Fruit fly (Drosophila melanogaster) whole organism, embryonic: ENCODE measurements around the gene CG1824.
A peak's percentile ranks its signal among the peaks of the same experiment; 100 is the strongest.

ENCODE experiments used
- Bgb ChIP-seq: fragments of 200-800 bp; sonication (Bioruptor generic); IDR thresholded peaks from 2 replicates; pipeline ENCODE4 v1.3.6; 2022; ENCODE audit warnings: missing biosample characterization, missing genetic modification characterization; ENCODE audit not compliant: partially characterized antibody
- CG10209 ChIP-seq: fragments of 200-800 bp; sonication (Bioruptor generic); optimal IDR thresholded peaks from 3 replicates; lab custom pipeline; 2017; ENCODE audit warnings: missing biosample characterization, mild to moderate bottlenecking, missing genetic modification characterization, missing genetic modification reagents
- CG10431 ChIP-seq: fragments of 200-800 bp; sonication (Bioruptor generic); optimal IDR thresholded peaks from 3 replicates; lab custom pipeline; 2018; ENCODE audit warnings: missing biosample characterization, mild to moderate bottlenecking, missing genetic modification characterization
- CG10543 ChIP-seq: fragments of 200-800 bp; sonication (Bioruptor generic); optimal IDR thresholded peaks from 3 replicates; lab custom pipeline; 2017; ENCODE audit warnings: missing biosample characterization, mild to moderate bottlenecking, missing genetic modification characterization, moderate library complexity
- CG13894 ChIP-seq: fragments of 200-800 bp; sonication (Bioruptor generic); optimal IDR thresholded peaks from 3 replicates; lab custom pipeline; 2018; ENCODE audit warnings: missing biosample characterization, mild to moderate bottlenecking, missing genetic modification characterization, moderate library complexity
- CG15696 ChIP-seq: fragments of 200-800 bp; sonication (Bioruptor generic); optimal IDR thresholded peaks from 2 replicates; lab custom pipeline; 2019; ENCODE audit warnings: missing biosample characterization, mild to moderate bottlenecking, missing genetic modification characterization, moderate library complexity
- CG16779 ChIP-seq: fragments of 200-800 bp; sonication (Bioruptor generic); IDR thresholded peaks from 2 replicates; pipeline ENCODE4 v1.3.6; 2022; ENCODE audit warnings: missing biosample characterization, missing genetic modification characterization
- CG3838 ChIP-seq: fragments of 200-800 bp; sonication (Bioruptor generic); optimal IDR thresholded peaks from 3 replicates; lab custom pipeline; 2016; ENCODE audit warnings: missing biosample characterization, missing genetic modification characterization
- CG3995 ChIP-seq: fragments of 200-800 bp; sonication (Bioruptor generic); optimal IDR thresholded peaks from 3 replicates; lab custom pipeline; 2016; ENCODE audit warnings: missing biosample characterization, missing genetic modification characterization
- CG4360 ChIP-seq: fragments of 200-800 bp; sonication (Bioruptor generic); IDR thresholded peaks from 2 replicates; pipeline ENCODE4 v1.3.6; 2022; ENCODE audit warnings: missing biosample characterization, missing genetic modification characterization
- CG6689 ChIP-seq: fragments of 200-800 bp; sonication (Bioruptor generic); IDR thresholded peaks from 2 replicates; pipeline ENCODE4 v1.3.6; 2022; ENCODE audit warnings: missing biosample characterization, missing genetic modification characterization
- CG6791 ChIP-seq: fragments of 200-800 bp; sonication (Bioruptor generic); IDR thresholded peaks from 3 replicates; pipeline ENCODE4 v1.3.6; 2022; ENCODE audit warnings: missing biosample characterization, missing genetic modification characterization; ENCODE audit not compliant: partially characterized antibody
- CG7372 ChIP-seq: fragments of 200-800 bp; sonication (Bioruptor generic); IDR thresholded peaks from 2 replicates; pipeline ENCODE4 v1.3.6; 2022; ENCODE audit warnings: missing biosample characterization, missing genetic modification characterization
- CG9727 ChIP-seq: fragments of 200-800 bp; sonication (Bioruptor generic); optimal IDR thresholded peaks from 3 replicates; lab custom pipeline; 2017; ENCODE audit warnings: missing biosample characterization, mild to moderate bottlenecking, missing genetic modification characterization
- Camta ChIP-seq: fragments of 200-800 bp; sonication (Bioruptor generic); optimal IDR thresholded peaks from 2 replicates; lab custom pipeline; 2016; ENCODE audit warnings: missing biosample characterization, missing genetic modification characterization
- Deaf1 ChIP-seq: fragments of 200-800 bp; optimal IDR thresholded peaks from 3 replicates; lab custom pipeline; 2019; ENCODE audit warnings: missing biosample characterization, mild to moderate bottlenecking, missing genetic modification characterization, moderate library complexity
- Dfd ChIP-seq, 2 experiments: fragments of >200 bp; optimal IDR thresholded peaks; 2 replicates each; lab custom pipeline; 2017; ENCODE audit warnings: missing biosample characterization in 2 of 2, missing genetic modification characterization in 2 of 2
- E2f1 ChIP-seq: fragments of 200-800 bp; sonication (Bioruptor generic); IDR thresholded peaks from 2 replicates; pipeline ENCODE4 v1.3.6; 2022; ENCODE audit warnings: missing biosample characterization, missing genetic modification characterization
- Ets97D ChIP-seq: fragments of 200-800 bp; sonication (Bioruptor generic); optimal IDR thresholded peaks from 3 replicates; lab custom pipeline; 2016; ENCODE audit warnings: missing biosample characterization, missing genetic modification characterization
- GATAe ChIP-seq: fragments of 200-800 bp; sonication (Bioruptor generic); conservative IDR thresholded peaks from 2 replicates; pipeline ENCODE4 v1.3.6; 2022; ENCODE audit warnings: missing biosample characterization, missing genetic modification characterization
- HmgZ ChIP-seq: fragments of 200-800 bp; sonication (Bioruptor generic); optimal IDR thresholded peaks from 2 replicates; lab custom pipeline; 2018; ENCODE audit warnings: missing biosample characterization, mild to moderate bottlenecking, missing genetic modification characterization
- Lpt ChIP-seq: fragments of >200 bp; optimal IDR thresholded peaks from 2 replicates; lab custom pipeline; 2018; ENCODE audit warnings: missing biosample characterization, missing genetic modification characterization
- Med ChIP-seq: fragments of 200-800 bp; sonication (Bioruptor generic); peaks from one replicate; lab custom pipeline; 2016; ENCODE audit warnings: missing biosample characterization, missing genetic modification characterization, mild to moderate bottlenecking, inconsistent platforms, moderate library complexity
- Ptx1 ChIP-seq: fragments of 200-800 bp; sonication (Bioruptor generic); IDR thresholded peaks from 2 replicates; pipeline ENCODE4 v1.3.6; 2022; ENCODE audit warnings: missing biosample characterization, missing genetic modification characterization
- Trl ChIP-seq, 3 experiments: fragments of >200 bp in 2 of 3; fragments of 200-800 bp in 1 of 3; sonication (Bioruptor generic) in 1 of 3; optimal IDR thresholded peaks; 2 replicates in 1 of 3; 3 replicates in 2 of 3; lab custom pipeline; 2016 to 2017; ENCODE audit warnings: missing biosample characterization in 1 of 3, missing genetic modification characterization in 1 of 3
- Xbp1 ChIP-seq: fragments of 200-800 bp; sonication (Bioruptor generic); optimal IDR thresholded peaks from 3 replicates; lab custom pipeline; 2016; ENCODE audit warnings: missing biosample characterization, mild to moderate bottlenecking, missing genetic modification characterization
- abd-A ChIP-seq: fragments of 200-800 bp; sonication (Bioruptor generic); optimal IDR thresholded peaks from 3 replicates; lab custom pipeline; 2019; ENCODE audit warnings: missing biosample characterization, mild to moderate bottlenecking, missing genetic modification characterization, moderate library complexity
- ac ChIP-seq: fragments of 200-800 bp; sonication (Bioruptor generic); optimal IDR thresholded peaks from 3 replicates; lab custom pipeline; 2017; ENCODE audit warnings: missing biosample characterization, mild to moderate bottlenecking, missing genetic modification characterization
- bowl ChIP-seq: fragments of 200-800 bp; sonication (Bioruptor generic); IDR thresholded peaks from 2 replicates; pipeline ENCODE4 v1.3.6; 2022; ENCODE audit warnings: missing biosample characterization, missing genetic modification characterization
- ems ChIP-seq: fragments of 200-800 bp; sonication (Bioruptor generic); optimal IDR thresholded peaks from 3 replicates; lab custom pipeline; 2016; ENCODE audit warnings: missing biosample characterization, missing genetic modification characterization
- exex ChIP-seq: fragments of 200-800 bp; sonication (Bioruptor generic); optimal IDR thresholded peaks from 4 replicates; lab custom pipeline; 2018; ENCODE audit warnings: missing biosample characterization, mild to moderate bottlenecking, missing genetic modification characterization, moderate library complexity
- fd3F ChIP-seq: fragments of 200-800 bp; sonication (Bioruptor generic); optimal IDR thresholded peaks from 2 replicates; lab custom pipeline; 2018; ENCODE audit warnings: missing biosample characterization, mild to moderate bottlenecking, missing genetic modification characterization, moderate library complexity
- gcm2 ChIP-seq: fragments of 200-800 bp; sonication (Bioruptor generic); optimal IDR thresholded peaks from 2 replicates; lab custom pipeline; 2016; ENCODE audit warnings: missing biosample characterization, missing genetic modification characterization
- gfzf ChIP-seq: fragments of 200-800 bp; sonication (Bioruptor generic); optimal IDR thresholded peaks from 2 replicates; lab custom pipeline; 2016; ENCODE audit warnings: missing biosample characterization, mild to moderate bottlenecking, missing genetic modification characterization, moderate library complexity
- ind ChIP-seq: fragments of 200-800 bp; sonication (Bioruptor generic); optimal IDR thresholded peaks from 3 replicates; lab custom pipeline; 2016; ENCODE audit warnings: missing biosample characterization, missing genetic modification characterization
- inv ChIP-seq: fragments of 200-800 bp; sonication (Bioruptor generic); IDR thresholded peaks from 2 replicates; pipeline ENCODE4 v1.3.6; 2022; ENCODE audit warnings: missing biosample characterization, missing genetic modification characterization; ENCODE audit not compliant: partially characterized antibody
- luna ChIP-seq: fragments of 200-800 bp; sonication (Bioruptor generic); optimal IDR thresholded peaks from 2 replicates; lab custom pipeline; 2016; ENCODE audit warnings: missing biosample characterization, missing genetic modification characterization
- mam ChIP-seq: fragments of 200-800 bp; sonication (Bioruptor generic); optimal IDR thresholded peaks from 3 replicates; lab custom pipeline; 2016; ENCODE audit warnings: missing biosample characterization, missing genetic modification characterization
- mirr ChIP-seq: fragments of 200-800 bp; sonication (Bioruptor generic); optimal IDR thresholded peaks from 3 replicates; lab custom pipeline; 2018; ENCODE audit warnings: missing biosample characterization, mild to moderate bottlenecking, missing genetic modification characterization
- onecut ChIP-seq: fragments of 200-800 bp; sonication (Bioruptor generic); IDR thresholded peaks from 2 replicates; pipeline ENCODE4 v1.3.6; 2022; ENCODE audit warnings: missing biosample characterization, missing genetic modification characterization
- pnt ChIP-seq: fragments of 200-800 bp; sonication (Bioruptor generic); optimal IDR thresholded peaks from 3 replicates; lab custom pipeline; 2016; ENCODE audit warnings: missing biosample characterization, missing genetic modification characterization
- sc ChIP-seq, 3 experiments: fragments of >200 bp in 2 of 3; fragments of 200-800 bp in 1 of 3; sonication (Bioruptor generic) in 1 of 3; optimal IDR thresholded peaks; 2 replicates in 2 of 3; 3 replicates in 1 of 3; lab custom pipeline; 2017; ENCODE audit warnings: mild to moderate bottlenecking in 1 of 3, missing biosample characterization in 1 of 3, missing genetic modification characterization in 1 of 3, missing genetic modification reagents in 1 of 3
- scrt ChIP-seq: fragments of 200-800 bp; sonication (Bioruptor generic); optimal IDR thresholded peaks from 2 replicates; lab custom pipeline; 2018; ENCODE audit warnings: missing biosample characterization, mild to moderate bottlenecking, missing genetic modification characterization, moderate library complexity
- ssp ChIP-seq: fragments of 200-800 bp; sonication (Bioruptor generic); IDR thresholded peaks from 2 replicates; pipeline ENCODE4 v1.3.6; 2022; ENCODE audit warnings: missing biosample characterization, missing genetic modification characterization
- tio ChIP-seq: fragments of 200-800 bp; sonication (Bioruptor generic); optimal IDR thresholded peaks from 2 replicates; lab custom pipeline; 2017; ENCODE audit warnings: missing biosample characterization, missing genetic modification characterization, inconsistent platforms
- unpg ChIP-seq: fragments of 200-800 bp; sonication (Bioruptor generic); optimal IDR thresholded peaks from 3 replicates; lab custom pipeline; 2018; ENCODE audit warnings: missing biosample characterization, mild to moderate bottlenecking, missing genetic modification characterization, moderate library complexity
- vfl ChIP-seq: fragments of 200-800 bp; sonication (Bioruptor generic); optimal IDR thresholded peaks from 2 replicates; lab custom pipeline; 2016; ENCODE audit warnings: missing biosample characterization, missing genetic modification characterization
- yki ChIP-seq: fragments of >200 bp; optimal IDR thresholded peaks from 3 replicates; lab custom pipeline; 2018
- zfh1 ChIP-seq: fragments of 200-800 bp; sonication (Bioruptor generic); IDR thresholded peaks from 3 replicates; pipeline ENCODE4 v1.3.6; 2022; ENCODE audit warnings: missing biosample characterization, missing genetic modification characterization
- zfh2 ChIP-seq: fragments of 200-800 bp; sonication (Bioruptor generic); optimal IDR thresholded peaks from 2 replicates; lab custom pipeline; 2016; ENCODE audit warnings: missing biosample characterization, missing genetic modification characterization

CG1824 gene

DNA sequence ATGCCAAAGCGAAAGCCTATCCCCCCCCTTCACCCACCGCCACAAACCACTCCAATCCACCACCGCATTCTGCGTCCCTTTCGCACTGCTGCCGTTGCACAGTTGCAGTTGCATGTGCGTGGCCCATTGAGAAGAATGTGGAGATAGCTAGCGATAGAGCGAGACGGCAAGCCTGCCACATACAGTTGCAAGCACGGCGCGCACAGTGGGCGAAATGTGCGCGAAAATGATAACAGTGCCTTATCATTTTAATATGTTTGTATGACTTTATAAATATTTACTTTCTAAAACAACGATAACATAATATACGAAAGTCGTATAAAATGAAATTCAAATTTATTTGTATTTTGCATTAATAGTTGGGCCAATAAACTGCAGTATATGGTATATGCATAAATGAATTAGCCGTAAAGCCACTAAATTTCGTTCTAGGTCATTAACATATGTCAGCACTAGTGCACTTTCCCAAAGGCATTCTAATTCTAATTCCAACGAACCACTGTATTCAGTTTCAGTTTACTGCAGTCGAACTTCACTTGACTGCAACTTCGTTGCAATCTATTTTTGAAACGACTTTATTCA lies 19.5 kb downstream of the CG1824 start (continued):
- TF ChIP-seq luna (GFP tag; lab: Kevin White, UChicago) (no peak), ssp (GFP tag; lab: Robert Waterston, UW) (0 out of 2 replicates have a peak, but pooled peaks have one; percentile 19), scrt (GFP tag; lab: Kevin White, UChicago) (no peak), fd3F (no peak), tio (GFP tag; lab: Kevin White, UChicago) (peak; percentile 85), sc (optimal IDR thresholded peaks at IDR 0.05; lab: Kevin White, UChicago) (no peak), sc (GFP tag; optimal IDR thresholded peaks at IDR 0.05; lab: Kevin White, UChicago) (peak; percentile 79), Dfd (GFP tag; optimal IDR thresholded peaks at IDR 0.05; lab: Kevin White, UChicago) (no peak), CG3838 (GFP tag; lab: Kevin White, UChicago) (peak; percentile 15), CG10431 (GFP tag; lab: Kevin White, UChicago) (peak; percentile 20), bowl (GFP tag; lab: Robert Waterston, UW) (no peak), Med (GFP tag; lab: Kevin White, UChicago) (peak; percentile 76), Bgb (GFP tag; lab: Robert Waterston, UW) (no peak), Camta (GFP tag; lab: Kevin White, UChicago) (peak; percentile 61), pnt (GFP tag; lab: Kevin White, UChicago) (no peak), ems (GFP tag; lab: Kevin White, UChicago) (peak; percentile 46), zfh2 (GFP tag; lab: Kevin White, UChicago) (no peak), ind (GFP tag; lab: Kevin White, UChicago) (peak; percentile 42), unpg (GFP tag; lab: Kevin White, UChicago) (peak; percentile 75), CG7372 (GFP tag; lab: Robert Waterston, UW) (no peak), CG6791 (GFP tag; lab: Robert Waterston, UW) (0 out of 3 replicates have a peak, but pooled peaks have one; percentile 42), CG4360 (GFP tag; lab: Robert Waterston, UW) (no peak), mam (GFP tag; lab: Kevin White, UChicago) (no peak), Ets97D (GFP tag; lab: Kevin White, UChicago) (no peak), CG16779 (no peak), CG10209 (GFP tag; lab: Kevin White, UChicago) (peak; percentile 64), CG3995 (GFP tag; lab: Kevin White, UChicago) (no peak), CG9727 (GFP tag; lab: Kevin White, UChicago) (peak; percentile 83), Lpt (no peak), onecut (GFP tag; lab: Robert Waterston, UW) (no peak; the same call in 1 of the 2 replicates), Ptx1 (GFP tag; lab: Robert Waterston, UW) (peak; percentile 52), Xbp1 (peak; percentile 66), Trl (optimal IDR thresholded peaks at IDR 0.05; lab: Kevin White, UChicago) (no peak), Trl (GFP tag; optimal IDR thresholded peaks at IDR 0.05; lab: Kevin White, UChicago) (no peak), CG13894 (tag; lab: Kevin White, UChicago) (no peak), yki (lab: Kevin White, UChicago) (no peak), CG10543 (GFP tag; lab: Kevin White, UChicago) (no peak), GATAe (GFP tag; lab: Robert Waterston, UW) (no peak), CG6689 (GFP tag; lab: Robert Waterston, UW) (peak; percentile 74), mirr (no peak), exex (no peak), inv (GFP tag; lab: Robert Waterston, UW) (no peak), ac (GFP tag; lab: Kevin White, UChicago) (peak; percentile 38), HmgZ (tag; lab: Kevin White, UChicago) (no peak), abd-A (tag; lab: Kevin White, UChicago) (no peak), CG15696 (tag; lab: Kevin White, UChicago) (peak; percentile 68), zfh1 (GFP tag; lab: Robert Waterston, UW) (peak; percentile 68; the same call in 2 of the 3 replicates), Deaf1 (tag; lab: Kevin White, UChicago) (no peak), E2f1 (GFP tag; lab: Robert Waterston, UW) (peak; percentile 44; the same call in 1 of the 2 replicates), gcm2 (GFP tag; lab: Kevin White, UChicago) (no peak), vfl (GFP tag; lab: Kevin White, UChicago) (no peak), gfzf (GFP tag; lab: Kevin White, UChicago) (no peak)
